Fruit fly (Drosophila melanogaster) whole organism, embryonic: ENCODE data around the gene CG6055.

Source experiments
- Aef1 ChIP-seq: fragments of 200-800 bp; sonication (Bioruptor generic); IDR thresholded peaks from 3 replicates; pipeline ENCODE4 v1.3.6; 2022; ENCODE audit warnings: missing biosample characterization, missing genetic modification characterization
- BtbVII ChIP-seq: fragments of 200-800 bp; sonication (Bioruptor generic); optimal IDR thresholded peaks from 3 replicates; lab custom pipeline; 2017; ENCODE audit warnings: missing biosample characterization, mild to moderate bottlenecking, missing genetic modification characterization
- CG10274 ChIP-seq: fragments of 200-800 bp; sonication (Bioruptor generic); optimal IDR thresholded peaks from 3 replicates; lab custom pipeline; 2017; ENCODE audit warnings: missing biosample characterization, mild to moderate bottlenecking, missing genetic modification characterization
- CG10543 ChIP-seq: fragments of 200-800 bp; sonication (Bioruptor generic); optimal IDR thresholded peaks from 3 replicates; lab custom pipeline; 2017; ENCODE audit warnings: missing biosample characterization, mild to moderate bottlenecking, missing genetic modification characterization, moderate library complexity
- CG10565 ChIP-seq: fragments of 200-800 bp; sonication (Bioruptor generic); optimal IDR thresholded peaks from 3 replicates; lab custom pipeline; 2016; ENCODE audit warnings: missing biosample characterization, mild to moderate bottlenecking, missing genetic modification characterization
- CG10979 ChIP-seq: fragments of 200-800 bp; sonication (Bioruptor generic); optimal IDR thresholded peaks from 2 replicates; lab custom pipeline; 2018; ENCODE audit warnings: missing biosample characterization, mild to moderate bottlenecking, missing genetic modification characterization, moderate library complexity
- CG11247 ChIP-seq: fragments of 200-800 bp; sonication (Bioruptor generic); IDR thresholded peaks from 2 replicates; pipeline ENCODE4 v1.3.6; 2022; ENCODE audit warnings: missing biosample characterization, missing genetic modification characterization
- CG11504 ChIP-seq: fragments of 200-800 bp; sonication (Bioruptor generic); optimal IDR thresholded peaks from 3 replicates; lab custom pipeline; 2019; ENCODE audit warnings: missing biosample characterization, mild to moderate bottlenecking, missing genetic modification characterization, moderate library complexity
- CG11695 ChIP-seq: fragments of 200-800 bp; sonication (Bioruptor generic); IDR thresholded peaks from 3 replicates; pipeline ENCODE4 v1.3.6; 2022; ENCODE audit warnings: missing biosample characterization, missing genetic modification characterization
- CG12236 ChIP-seq: fragments of 200-800 bp; sonication (Bioruptor generic); optimal IDR thresholded peaks from 2 replicates; lab custom pipeline; 2016; ENCODE audit warnings: missing biosample characterization, missing genetic modification characterization
- CG12942 ChIP-seq: fragments of 200-800 bp; sonication (Bioruptor generic); optimal IDR thresholded peaks from 3 replicates; lab custom pipeline; 2016; ENCODE audit warnings: missing biosample characterization, missing genetic modification characterization
- CG14441 ChIP-seq: fragments of 200-800 bp; sonication (Bioruptor generic); IDR thresholded peaks from 2 replicates; pipeline ENCODE4 v1.3.6; 2022; ENCODE audit warnings: missing biosample characterization, missing genetic modification characterization
- CG14965 ChIP-seq: fragments of 200-800 bp; sonication (Bioruptor generic); optimal IDR thresholded peaks from 2 replicates; lab custom pipeline; 2016; ENCODE audit warnings: missing biosample characterization, missing genetic modification characterization, borderline replicate concordance
- CG15011 ChIP-seq: fragments of 200-800 bp; sonication (Bioruptor generic); optimal IDR thresholded peaks from 3 replicates; lab custom pipeline; 2018; ENCODE audit warnings: missing biosample characterization, mild to moderate bottlenecking, missing genetic modification characterization
- CG1529 ChIP-seq: fragments of 200-800 bp; sonication (Bioruptor generic); optimal IDR thresholded peaks from 3 replicates; lab custom pipeline; 2018; ENCODE audit warnings: missing biosample characterization, missing genetic modification characterization
- CG1602 ChIP-seq: fragments of 200-800 bp; sonication (Bioruptor generic); optimal IDR thresholded peaks from 3 replicates; lab custom pipeline; 2016; ENCODE audit warnings: missing biosample characterization, missing genetic modification characterization
- CG1647 ChIP-seq: fragments of 200-800 bp; sonication (Bioruptor generic); optimal IDR thresholded peaks from 3 replicates; lab custom pipeline; 2016; ENCODE audit warnings: missing biosample characterization, missing genetic modification characterization
- CG18011 ChIP-seq: fragments of 200-800 bp; sonication (Bioruptor generic); optimal IDR thresholded peaks from 2 replicates; lab custom pipeline; 2017; ENCODE audit warnings: missing biosample characterization, missing genetic modification characterization, mild to moderate bottlenecking, moderate library complexity, missing genotype
- CG2889 ChIP-seq: fragments of 200-800 bp; sonication (Bioruptor generic); IDR thresholded peaks from 3 replicates; pipeline ENCODE4 v1.3.6; 2022; ENCODE audit warnings: missing biosample characterization, missing genetic modification characterization
- CG31441 ChIP-seq: fragments of 200-800 bp; sonication (Bioruptor generic); IDR thresholded peaks from 2 replicates; pipeline ENCODE4 v1.3.6; 2022; ENCODE audit warnings: missing biosample characterization, missing genetic modification characterization
- CG3726 ChIP-seq: fragments of 200-800 bp; sonication (Bioruptor generic); IDR thresholded peaks from 3 replicates; pipeline ENCODE4, ENCODE4 v1.3.6; 2022; ENCODE audit warnings: missing biosample characterization, missing genetic modification characterization
- CG5245 ChIP-seq: fragments of 200-800 bp; sonication (Bioruptor generic); optimal IDR thresholded peaks from 3 replicates; lab custom pipeline; 2016; ENCODE audit warnings: missing biosample characterization, missing genetic modification characterization
- CG8281 ChIP-seq: fragments of 200-800 bp; sonication (Bioruptor generic); optimal IDR thresholded peaks from 2 replicates; lab custom pipeline; 2018; ENCODE audit warnings: missing biosample characterization, mild to moderate bottlenecking, missing genetic modification characterization, moderate library complexity
- CG8924 ChIP-seq: fragments of 200-800 bp; optimal IDR thresholded peaks from 3 replicates; lab custom pipeline; 2019; ENCODE audit warnings: missing biosample characterization, mild to moderate bottlenecking, missing genetic modification characterization, moderate library complexity
- CG9215 ChIP-seq: fragments of 200-800 bp; sonication (Bioruptor generic); IDR thresholded peaks from 2 replicates; pipeline ENCODE4 v1.3.6; 2022; ENCODE audit warnings: missing biosample characterization, missing genetic modification characterization
- Camta ChIP-seq: fragments of 200-800 bp; sonication (Bioruptor generic); optimal IDR thresholded peaks from 2 replicates; lab custom pipeline; 2016; ENCODE audit warnings: missing biosample characterization, missing genetic modification characterization
- CkIIα-i1 ChIP-seq: fragments of 200-800 bp; sonication (Bioruptor generic); IDR thresholded peaks from 2 replicates; pipeline ENCODE4 v1.3.6; 2022; ENCODE audit warnings: missing biosample characterization, missing genetic modification characterization
- Dad ChIP-seq: fragments of 200-800 bp; sonication (Bioruptor generic); optimal IDR thresholded peaks from 3 replicates; lab custom pipeline; 2016; ENCODE audit warnings: missing biosample characterization, missing genetic modification characterization
- Dip3 ChIP-seq: fragments of 200-800 bp; sonication (Bioruptor generic); optimal IDR thresholded peaks from 3 replicates; lab custom pipeline; 2016; ENCODE audit warnings: missing biosample characterization, missing genetic modification characterization
- Elba2 ChIP-seq: fragments of 200-800 bp; sonication (Bioruptor generic); optimal IDR thresholded peaks from 3 replicates; lab custom pipeline; 2016; ENCODE audit warnings: missing biosample characterization, missing genetic modification characterization
- Ets65A ChIP-seq: fragments of 200-800 bp; sonication (Bioruptor generic); peaks from one replicate; lab custom pipeline; 2016; ENCODE audit warnings: missing biosample characterization, missing genetic modification characterization
- Gsc ChIP-seq: fragments of 200-800 bp; sonication (Bioruptor generic); IDR thresholded peaks from 2 replicates; pipeline ENCODE4 v1.3.6; 2022; ENCODE audit warnings: missing biosample characterization, missing genetic modification characterization
- Hey ChIP-seq: fragments of 200-800 bp; sonication (Bioruptor generic); optimal IDR thresholded peaks from 3 replicates; lab custom pipeline; 2018; ENCODE audit warnings: missing biosample characterization, mild to moderate bottlenecking, missing genetic modification characterization
- Hmr ChIP-seq: fragments of 200-800 bp; sonication (Bioruptor generic); optimal IDR thresholded peaks from 3 replicates; lab custom pipeline; 2017; ENCODE audit warnings: mild to moderate bottlenecking, missing biosample characterization, missing genetic modification reagents, missing genetic modification characterization
- NK7.1 ChIP-seq: fragments of 200-800 bp; sonication (Bioruptor generic); optimal IDR thresholded peaks from 3 replicates; lab custom pipeline; 2016; ENCODE audit warnings: missing biosample characterization, missing genetic modification characterization
- NfI ChIP-seq: fragments of 200-800 bp; sonication (Bioruptor generic); optimal IDR thresholded peaks from 3 replicates; lab custom pipeline; 2018; ENCODE audit warnings: missing biosample characterization, mild to moderate bottlenecking, missing genetic modification characterization, moderate library complexity
- Sry-β ChIP-seq: fragments of 200-800 bp; sonication (Bioruptor generic); optimal IDR thresholded peaks from 2 replicates; lab custom pipeline; 2018; ENCODE audit warnings: missing biosample characterization, mild to moderate bottlenecking, missing genetic modification characterization, moderate library complexity
- Usf ChIP-seq: fragments of 200-800 bp; sonication (Bioruptor generic); optimal IDR thresholded peaks from 2 replicates; lab custom pipeline; 2017; ENCODE audit warnings: missing genotype, missing biosample characterization, missing genetic modification characterization
- abd-A ChIP-seq: fragments of 200-800 bp; sonication (Bioruptor generic); optimal IDR thresholded peaks from 3 replicates; lab custom pipeline; 2019; ENCODE audit warnings: missing biosample characterization, mild to moderate bottlenecking, missing genetic modification characterization, moderate library complexity
- amos ChIP-seq: fragments of 200-800 bp; sonication (Bioruptor generic); IDR thresholded peaks from 2 replicates; pipeline ENCODE4 v1.3.6; 2022; ENCODE audit warnings: missing biosample characterization, missing genetic modification characterization; ENCODE audit not compliant: partially characterized antibody
- cato ChIP-seq: fragments of 200-800 bp; sonication (Bioruptor generic); optimal IDR thresholded peaks from 2 replicates; lab custom pipeline; 2016; ENCODE audit warnings: missing biosample characterization, missing genetic modification characterization, borderline replicate concordance
- dm ChIP-seq: fragments of 200-800 bp; sonication (Bioruptor generic); optimal IDR thresholded peaks from 3 replicates; lab custom pipeline; 2016; ENCODE audit warnings: missing biosample characterization, missing genetic modification characterization
- gcm2 ChIP-seq: fragments of 200-800 bp; sonication (Bioruptor generic); optimal IDR thresholded peaks from 2 replicates; lab custom pipeline; 2016; ENCODE audit warnings: missing biosample characterization, missing genetic modification characterization
- phol ChIP-seq: fragments of 200-800 bp; sonication (Bioruptor generic); optimal IDR thresholded peaks from 3 replicates; lab custom pipeline; 2018; ENCODE audit warnings: missing biosample characterization, mild to moderate bottlenecking, missing genetic modification characterization, moderate library complexity
- sens ChIP-seq: fragments of 200-800 bp; sonication (Bioruptor generic); peaks from one replicate; lab custom pipeline; 2016; ENCODE audit warnings: missing biosample characterization, missing genetic modification characterization
- sens-2 ChIP-seq: fragments of 200-800 bp; sonication (Bioruptor generic); IDR thresholded peaks from 2 replicates; pipeline ENCODE4 v1.3.6; 2022; ENCODE audit warnings: missing biosample characterization, missing genetic modification characterization
- seq ChIP-seq: fragments of 200-800 bp; sonication (Bioruptor generic); IDR thresholded peaks from 2 replicates; pipeline ENCODE4 v1.3.6; 2022; ENCODE audit warnings: missing biosample characterization, missing genetic modification characterization
- shn ChIP-seq: fragments of 200-800 bp; sonication (Bioruptor generic); optimal IDR thresholded peaks from 3 replicates; lab custom pipeline; 2016; ENCODE audit warnings: missing biosample characterization, missing genetic modification characterization
- sima ChIP-seq: fragments of 200-800 bp; sonication (Bioruptor generic); optimal IDR thresholded peaks from 2 replicates; lab custom pipeline; 2016; ENCODE audit warnings: missing biosample characterization, missing genetic modification characterization
- slp2 ChIP-seq: fragments of 200-800 bp; sonication (Bioruptor generic); optimal IDR thresholded peaks from 2 replicates; lab custom pipeline; 2016; ENCODE audit warnings: missing biosample characterization, missing genetic modification characterization
- tgo ChIP-seq: fragments of 200-800 bp; sonication (Bioruptor generic); IDR thresholded peaks from 3 replicates; pipeline ENCODE4 v1.3.6; 2022; ENCODE audit warnings: missing biosample characterization, missing genetic modification characterization
- tio ChIP-seq: fragments of 200-800 bp; sonication (Bioruptor generic); optimal IDR thresholded peaks from 2 replicates; lab custom pipeline; 2017; ENCODE audit warnings: missing biosample characterization, missing genetic modification characterization, inconsistent platforms

CG6055 gene

DNA sequence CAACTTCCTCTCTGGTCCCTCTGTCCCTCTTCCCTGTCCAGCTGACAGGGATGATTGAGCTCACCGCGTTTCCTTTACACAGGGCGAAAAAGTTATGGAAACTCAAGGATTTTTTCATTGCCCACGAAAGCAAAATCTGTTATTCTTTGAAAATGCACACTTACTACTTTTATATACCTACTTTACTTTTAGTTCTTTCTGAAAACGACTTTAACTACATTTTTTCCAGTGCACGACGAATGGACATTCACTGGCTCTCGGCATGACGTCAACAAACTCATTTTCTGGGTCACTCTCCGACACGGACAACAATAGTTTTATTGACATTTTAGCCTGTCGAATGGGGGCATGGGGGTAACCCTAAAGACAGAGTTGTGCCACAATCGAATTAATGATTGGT lies 46.5 kb downstream of the CG6055 start (continued):
- TF ChIP-seq sens-2 (0 out of 2 replicates have a peak, but pooled peaks have one; percentile 54), CG10565 (GFP tag; lab: Kevin White, UChicago) (no peak), CG8924 (tag; lab: Kevin White, UChicago) (peak; percentile 81), gcm2 (GFP tag; lab: Kevin White, UChicago) (no peak), CG31441 (GFP tag; lab: Robert Waterston, UW) (peak; percentile 75), CG5245 (GFP tag; lab: Kevin White, UChicago) (peak; percentile 9), CG12236 (GFP tag; lab: Kevin White, UChicago) (peak; percentile 59), CG12942 (GFP tag; lab: Kevin White, UChicago) (peak; percentile 56), Usf (GFP tag; lab: Kevin White, UChicago) (peak; percentile 24), CG10274 (GFP tag; lab: Kevin White, UChicago) (peak; percentile 51), Hmr (GFP tag; lab: Kevin White, UChicago) (peak; percentile 86), CG11695 (GFP tag; lab: Robert Waterston, UW) (peak; percentile 77), NK7.1 (peak; percentile 64), Gsc (GFP tag; lab: Robert Waterston, UW) (0 out of 2 replicates have a peak, but pooled peaks have one; percentile 34), Sry-β (GFP tag; lab: Kevin White, UChicago) (peak; percentile 17), Hey (no peak), Ets65A (GFP tag; lab: Kevin White, UChicago) (peak; percentile 96), CG10543 (peak; percentile 30), CG1647 (GFP tag; lab: Kevin White, UChicago) (peak; percentile 51), CG11247 (GFP tag; lab: Robert Waterston, UW) (peak; percentile 49; the same call in 1 of the 2 replicates), cato (GFP tag; lab: Kevin White, UChicago) (no peak), Aef1 (peak; percentile 58), CG15011 (GFP tag; lab: Kevin White, UChicago) (peak; percentile 56), CG18011 (peak; percentile 29), abd-A (tag; lab: Kevin White, UChicago) (peak; percentile 52), BtbVII (GFP tag; lab: Kevin White, UChicago) (peak; percentile 63), CkIIα-i1 (GFP tag; lab: Robert Waterston, UW) (no peak), sens (GFP tag; lab: Kevin White, UChicago) (peak; percentile 95), dm (GFP tag; lab: Kevin White, UChicago) (peak; percentile 29), sima (GFP tag; lab: Kevin White, UChicago) (no peak), CG10979 (tag; lab: Kevin White, UChicago) (peak; percentile 82), CG14965 (GFP tag; lab: Kevin White, UChicago) (no peak), CG9215 (GFP tag; lab: Robert Waterston, UW) (peak; percentile 50), CG8281 (tag; lab: Kevin White, UChicago) (peak; percentile 17), NfI (GFP tag; lab: Kevin White, UChicago) (peak; percentile 52), slp2 (GFP tag; lab: Kevin White, UChicago) (peak; percentile 67), CG1602 (peak; percentile 55), Dad (peak; percentile 60), Dip3 (GFP tag; lab: Kevin White, UChicago) (peak; percentile 56), shn (GFP tag; lab: Kevin White, UChicago) (peak; percentile 9), seq (GFP tag; lab: Robert Waterston, UW) (peak; percentile 70), CG14441 (GFP tag; lab: Robert Waterston, UW) (peak; percentile 74), CG1529 (GFP tag; lab: Kevin White, UChicago) (peak; percentile 39), Camta (peak; percentile 78), CG11504 (peak; percentile 70), Elba2 (GFP tag; lab: Kevin White, UChicago) (no peak), tio (GFP tag; lab: Kevin White, UChicago) (peak; percentile 74), CG3726 (GFP tag; lab: Robert Waterston, UW) (peak; percentile 51; the same call in 1 of the 3 replicates), tgo (peak; percentile 69), phol (tag; lab: Kevin White, UChicago) (peak; percentile 81), CG2889 (0 out of 3 replicates have a peak, but pooled peaks have one; percentile 31), amos (GFP tag; lab: Robert Waterston, UW) (no peak)
